Fruit fly (Drosophila melanogaster) whole organism, embryonic: Measurements from ENCODE around the gene CG9452.
A peak's percentile ranks its signal among the peaks of the same experiment; 100 is the strongest.

ENCODE experiments used
- Antp ChIP-seq: fragments of 200-800 bp; sonication (Bioruptor generic); optimal IDR thresholded peaks from 3 replicates; lab custom pipeline; 2016; ENCODE audit warnings: missing biosample characterization, missing genetic modification characterization
- Atf6 ChIP-seq: fragments of 200-800 bp; sonication (Bioruptor generic); IDR thresholded peaks from 2 replicates; pipeline ENCODE4 v1.3.6; 2022; ENCODE audit warnings: missing biosample characterization, missing genetic modification characterization
- CG34422 ChIP-seq: fragments of 200-800 bp; sonication (Bioruptor generic); IDR thresholded peaks from 3 replicates; pipeline ENCODE4 v1.3.6; 2022; ENCODE audit warnings: missing biosample characterization, missing genetic modification characterization
- CG6765 ChIP-seq: fragments of 200-800 bp; sonication (Bioruptor generic); optimal IDR thresholded peaks from 3 replicates; lab custom pipeline; 2017; ENCODE audit warnings: missing biosample characterization, mild to moderate bottlenecking, missing genetic modification characterization
- Dll ChIP-seq: fragments of 200-800 bp; sonication (Bioruptor generic); IDR thresholded peaks from 4 replicates; pipeline ENCODE4 v1.3.6; 2022; ENCODE audit warnings: missing biosample characterization, missing genetic modification characterization; ENCODE audit not compliant: partially characterized antibody
- Elba2 ChIP-seq: fragments of 200-800 bp; sonication (Bioruptor generic); optimal IDR thresholded peaks from 3 replicates; lab custom pipeline; 2016; ENCODE audit warnings: missing biosample characterization, missing genetic modification characterization
- Six4 ChIP-seq: fragments of 200-800 bp; sonication (Bioruptor generic); optimal IDR thresholded peaks from 2 replicates; lab custom pipeline; 2016; ENCODE audit warnings: missing biosample characterization, missing genetic modification characterization
- kay ChIP-seq: fragments of 200-800 bp; sonication (Bioruptor generic); optimal IDR thresholded peaks from 2 replicates; lab custom pipeline; 2016; ENCODE audit warnings: missing biosample characterization, missing genetic modification characterization
- sqz ChIP-seq: fragments of 200-800 bp; sonication (Bioruptor generic); optimal IDR thresholded peaks from 3 replicates; lab custom pipeline; 2018; ENCODE audit warnings: missing biosample characterization, mild to moderate bottlenecking, missing genetic modification characterization

- TF ChIP-seq Dll (GFP tag; lab: Robert Waterston, UW) (no peak), Antp (GFP tag; lab: Kevin White, UChicago) (peak; percentile 94), kay (peak; percentile 74), Atf6 (GFP tag; lab: Robert Waterston, UW) (peak; percentile 69), CG34422 (GFP tag; lab: Robert Waterston, UW) (peak; percentile 94), CG6765 (GFP tag; lab: Kevin White, UChicago) (peak; percentile 90), Six4 (GFP tag; lab: Kevin White, UChicago) (peak; percentile 77), sqz (GFP tag; lab: Kevin White, UChicago) (no peak), Elba2 (GFP tag; lab: Kevin White, UChicago) (peak; percentile 8)
Observed at dm6 chr3L:19516547-19516946, 12.9 kb upstream of the CG9452 start.
